Fruit fly (Drosophila melanogaster) whole organism, embryonic: Measurements from ENCODE around the gene yellow-e2.

Experiments used
- Aef1 ChIP-seq: fragments of 200-800 bp; sonication (Bioruptor generic); IDR thresholded peaks from 3 replicates; pipeline ENCODE4 v1.3.6; 2022; ENCODE audit warnings: missing biosample characterization, missing genetic modification characterization
- Asciz ChIP-seq: fragments of 200-800 bp; sonication (Bioruptor generic); optimal IDR thresholded peaks from 2 replicates; lab custom pipeline; 2017; ENCODE audit warnings: missing biosample characterization, mild to moderate bottlenecking, missing genetic modification characterization, missing genetic modification reagents
- CG11085 ChIP-seq: fragments of 200-800 bp; sonication (Bioruptor generic); IDR thresholded peaks from 2 replicates; pipeline ENCODE4 v1.3.6; 2022; ENCODE audit warnings: missing biosample characterization, missing genetic modification characterization
- CG11093 ChIP-seq: fragments of 200-800 bp; sonication (Bioruptor generic); IDR thresholded peaks from 3 replicates; pipeline ENCODE4 v1.3.6; 2022; ENCODE audit warnings: missing biosample characterization, missing genetic modification characterization
- CG11560 ChIP-seq: fragments of 200-800 bp; sonication (Bioruptor generic); IDR thresholded peaks from 3 replicates; pipeline ENCODE4 v1.3.6; 2022; ENCODE audit warnings: missing biosample characterization, missing genetic modification characterization
- CG11695 ChIP-seq: fragments of 200-800 bp; sonication (Bioruptor generic); IDR thresholded peaks from 3 replicates; pipeline ENCODE4 v1.3.6; 2022; ENCODE audit warnings: missing biosample characterization, missing genetic modification characterization
- CG15479 ChIP-seq: fragments of 200-800 bp; sonication (Bioruptor generic); optimal IDR thresholded peaks from 3 replicates; lab custom pipeline; 2019; ENCODE audit warnings: missing biosample characterization, mild to moderate bottlenecking, missing genetic modification characterization, moderate library complexity
- CG15696 ChIP-seq: fragments of 200-800 bp; sonication (Bioruptor generic); optimal IDR thresholded peaks from 2 replicates; lab custom pipeline; 2019; ENCODE audit warnings: missing biosample characterization, mild to moderate bottlenecking, missing genetic modification characterization, moderate library complexity
- CG17612 ChIP-seq: fragments of 200-800 bp; sonication (Bioruptor generic); IDR thresholded peaks from 2 replicates; pipeline ENCODE4 v1.3.6; 2022; ENCODE audit warnings: missing biosample characterization, missing genetic modification characterization
- CG17829 ChIP-seq: fragments of 200-800 bp; optimal IDR thresholded peaks from 2 replicates; lab custom pipeline; 2019; ENCODE audit warnings: missing biosample characterization, mild to moderate bottlenecking, missing genetic modification characterization, moderate library complexity
- CG3407 ChIP-seq: fragments of 200-800 bp; sonication (Bioruptor generic); optimal IDR thresholded peaks from 2 replicates; lab custom pipeline; 2018; ENCODE audit warnings: missing biosample characterization, mild to moderate bottlenecking, missing genetic modification characterization
- CG4360 ChIP-seq: fragments of 200-800 bp; sonication (Bioruptor generic); IDR thresholded peaks from 2 replicates; pipeline ENCODE4 v1.3.6; 2022; ENCODE audit warnings: missing biosample characterization, missing genetic modification characterization
- CG4707 ChIP-seq: fragments of 200-800 bp; sonication (Bioruptor generic); optimal IDR thresholded peaks from 2 replicates; lab custom pipeline; 2018; ENCODE audit warnings: missing biosample characterization, mild to moderate bottlenecking, missing genetic modification characterization, moderate library complexity
- CG5245 ChIP-seq: fragments of 200-800 bp; sonication (Bioruptor generic); optimal IDR thresholded peaks from 3 replicates; lab custom pipeline; 2016; ENCODE audit warnings: missing biosample characterization, missing genetic modification characterization
- CG6254 ChIP-seq: fragments of 200-800 bp; sonication (Bioruptor generic); optimal IDR thresholded peaks from 3 replicates; lab custom pipeline; 2017; ENCODE audit warnings: mild to moderate bottlenecking, missing biosample characterization, missing genetic modification reagents, missing genetic modification characterization
- CG7372 ChIP-seq: fragments of 200-800 bp; sonication (Bioruptor generic); IDR thresholded peaks from 2 replicates; pipeline ENCODE4 v1.3.6; 2022; ENCODE audit warnings: missing biosample characterization, missing genetic modification characterization
- CHES-1-like ChIP-seq: fragments of 200-800 bp; sonication (Bioruptor generic); optimal IDR thresholded peaks from 2 replicates; lab custom pipeline; 2016; ENCODE audit warnings: missing biosample characterization, missing genetic modification characterization
- Dbx ChIP-seq: fragments of 200-800 bp; sonication (Bioruptor generic); IDR thresholded peaks from 3 replicates; pipeline ENCODE4 v1.3.6; 2022; ENCODE audit warnings: missing biosample characterization, missing genetic modification characterization
- H2.0 ChIP-seq: fragments of 200-800 bp; sonication (Bioruptor generic); IDR thresholded peaks from 2 replicates; pipeline ENCODE4 v1.3.6; 2022; ENCODE audit warnings: missing biosample characterization, missing genetic modification characterization
- HLH3B ChIP-seq: fragments of 200-800 bp; sonication (Bioruptor generic); IDR thresholded peaks from 2 replicates; pipeline ENCODE4 v1.3.6; 2022; ENCODE audit warnings: missing biosample characterization, missing genetic modification characterization
- Hr51 ChIP-seq, 2 experiments: fragments of 200-800 bp; sonication (Bioruptor generic); optimal IDR thresholded peaks; 2 replicates in 1 of 2; 3 replicates in 1 of 2; lab custom pipeline; 2016 to 2018; ENCODE audit warnings: missing biosample characterization in 2 of 2, missing genetic modification characterization in 2 of 2, mild to moderate bottlenecking in 1 of 2, moderate library complexity in 1 of 2
- Hsf ChIP-seq: fragments of 200-800 bp; sonication (Bioruptor generic); optimal IDR thresholded peaks from 3 replicates; lab custom pipeline; 2016; ENCODE audit warnings: missing biosample characterization, missing genetic modification characterization
- Lpt ChIP-seq: fragments of >200 bp; optimal IDR thresholded peaks from 2 replicates; lab custom pipeline; 2018; ENCODE audit warnings: missing biosample characterization, missing genetic modification characterization
- Neu2 ChIP-seq: fragments of 200-800 bp; sonication (Bioruptor generic); optimal IDR thresholded peaks from 3 replicates; lab custom pipeline; 2016; ENCODE audit warnings: missing biosample characterization, missing genetic modification characterization, borderline replicate concordance
- Oli ChIP-seq: fragments of 200-800 bp; sonication (Bioruptor generic); optimal IDR thresholded peaks from 2 replicates; lab custom pipeline; 2018; ENCODE audit warnings: missing biosample characterization, mild to moderate bottlenecking, missing genetic modification characterization, moderate library complexity
- Rfx ChIP-seq: fragments of 200-800 bp; sonication (Bioruptor generic); IDR thresholded peaks from 2 replicates; pipeline ENCODE4 v1.3.6; 2022; ENCODE audit warnings: missing biosample characterization, missing genetic modification characterization
- Ssrp ChIP-seq: fragments of 200-800 bp; sonication (Bioruptor generic); optimal IDR thresholded peaks from 2 replicates; lab custom pipeline; 2018; ENCODE audit warnings: missing biosample characterization, mild to moderate bottlenecking, missing genetic modification characterization, moderate library complexity
- Stat92E ChIP-seq, 3 experiments: fragments of >200 bp in 2 of 3; fragments of 200-800 bp in 1 of 3; sonication (Bioruptor generic) in 1 of 3; optimal IDR thresholded peaks; 2 replicates each; lab custom pipeline; 2017 to 2019; ENCODE audit warnings: missing biosample characterization in 3 of 3, missing genetic modification characterization in 3 of 3, mild to moderate bottlenecking in 1 of 3, moderate library complexity in 1 of 3
- btn ChIP-seq: fragments of 200-800 bp; sonication (Bioruptor generic); optimal IDR thresholded peaks from 2 replicates; lab custom pipeline; 2016; ENCODE audit warnings: missing biosample characterization, missing genetic modification characterization
- chif ChIP-seq, 2 experiments: fragments of 200-800 bp; sonication (Bioruptor generic); optimal IDR thresholded peaks; 3 replicates each; lab custom pipeline; 2016; ENCODE audit warnings: missing biosample characterization in 2 of 2, missing genetic modification characterization in 2 of 2
- chm ChIP-seq: fragments of 200-800 bp; sonication (Bioruptor generic); IDR thresholded peaks from 2 replicates; pipeline ENCODE4 v1.3.6; 2022; ENCODE audit warnings: missing biosample characterization, missing genetic modification characterization
- ci ChIP-seq: fragments of 200-800 bp; sonication (Bioruptor generic); IDR thresholded peaks from 3 replicates; pipeline ENCODE4 v1.3.6; 2022; ENCODE audit warnings: missing biosample characterization, missing genetic modification characterization
- eve ChIP-seq, 2 experiments: fragments of >200 bp; optimal IDR thresholded peaks; 2 replicates each; lab custom pipeline; 2017; ENCODE audit warnings: missing biosample characterization in 2 of 2, missing genetic modification characterization in 2 of 2
- fd102C ChIP-seq: fragments of 200-800 bp; sonication (Bioruptor generic); optimal IDR thresholded peaks from 2 replicates; lab custom pipeline; 2018; ENCODE audit warnings: missing biosample characterization, mild to moderate bottlenecking, missing genetic modification characterization, moderate library complexity
- fd3F ChIP-seq: fragments of 200-800 bp; sonication (Bioruptor generic); optimal IDR thresholded peaks from 2 replicates; lab custom pipeline; 2018; ENCODE audit warnings: missing biosample characterization, mild to moderate bottlenecking, missing genetic modification characterization, moderate library complexity
- fd96Cb ChIP-seq: fragments of 200-800 bp; sonication (Bioruptor generic); optimal IDR thresholded peaks from 2 replicates; lab custom pipeline; 2018; ENCODE audit warnings: missing biosample characterization, mild to moderate bottlenecking, missing genetic modification characterization, moderate library complexity
- h ChIP-seq: fragments of >200 bp; optimal IDR thresholded peaks from 2 replicates; lab custom pipeline; 2017
- pros ChIP-seq: fragments of 200-800 bp; sonication (Bioruptor generic); optimal IDR thresholded peaks from 3 replicates; lab custom pipeline; 2019; ENCODE audit warnings: missing biosample characterization, mild to moderate bottlenecking, missing genetic modification characterization, moderate library complexity
- row ChIP-seq: fragments of 200-800 bp; sonication (Bioruptor generic); IDR thresholded peaks from 3 replicates; pipeline ENCODE4 v1.3.6; 2022; ENCODE audit warnings: missing biosample characterization, missing genetic modification characterization
- run ChIP-seq: fragments of 200-800 bp; sonication (Bioruptor generic); optimal IDR thresholded peaks from 3 replicates; lab custom pipeline; 2018; ENCODE audit warnings: missing biosample characterization, mild to moderate bottlenecking, missing genetic modification characterization
- sc ChIP-seq, 3 experiments: fragments of >200 bp in 2 of 3; fragments of 200-800 bp in 1 of 3; sonication (Bioruptor generic) in 1 of 3; optimal IDR thresholded peaks; 2 replicates in 2 of 3; 3 replicates in 1 of 3; lab custom pipeline; 2017; ENCODE audit warnings: mild to moderate bottlenecking in 1 of 3, missing biosample characterization in 1 of 3, missing genetic modification characterization in 1 of 3, missing genetic modification reagents in 1 of 3
- sisA ChIP-seq: fragments of 200-800 bp; sonication (Bioruptor generic); IDR thresholded peaks from 2 replicates; pipeline ENCODE4 v1.3.6; 2022; ENCODE audit warnings: missing biosample characterization, missing genetic modification characterization
- ssp ChIP-seq: fragments of 200-800 bp; sonication (Bioruptor generic); IDR thresholded peaks from 2 replicates; pipeline ENCODE4 v1.3.6; 2022; ENCODE audit warnings: missing biosample characterization, missing genetic modification characterization
- stwl ChIP-seq: fragments of 200-800 bp; sonication (Bioruptor generic); optimal IDR thresholded peaks from 3 replicates; lab custom pipeline; 2018; ENCODE audit warnings: missing biosample characterization, mild to moderate bottlenecking, missing genetic modification characterization, moderate library complexity
- tio ChIP-seq: fragments of 200-800 bp; sonication (Bioruptor generic); optimal IDR thresholded peaks from 2 replicates; lab custom pipeline; 2017; ENCODE audit warnings: missing biosample characterization, missing genetic modification characterization, inconsistent platforms
- tll ChIP-seq, 2 experiments: fragments of 200-800 bp in 1 of 2; fragments of >200 bp in 1 of 2; sonication (Bioruptor generic) in 1 of 2; optimal IDR thresholded peaks; 2 replicates each; lab custom pipeline; 2017 to 2019; ENCODE audit warnings: missing biosample characterization in 2 of 2, missing genetic modification characterization in 2 of 2, mild to moderate bottlenecking in 1 of 2, moderate library complexity in 1 of 2
- tna ChIP-seq: fragments of 200-800 bp; sonication (Bioruptor generic); IDR thresholded peaks from 2 replicates; pipeline ENCODE4 v1.3.6; 2022; ENCODE audit warnings: missing biosample characterization, missing genetic modification characterization; ENCODE audit not compliant: partially characterized antibody
- trem ChIP-seq: fragments of 200-800 bp; optimal IDR thresholded peaks from 3 replicates; lab custom pipeline; 2019; ENCODE audit warnings: missing biosample characterization, mild to moderate bottlenecking, missing genetic modification characterization, moderate library complexity
- unpg ChIP-seq: fragments of 200-800 bp; sonication (Bioruptor generic); optimal IDR thresholded peaks from 3 replicates; lab custom pipeline; 2018; ENCODE audit warnings: missing biosample characterization, mild to moderate bottlenecking, missing genetic modification characterization, moderate library complexity
- vnd ChIP-seq: fragments of 200-800 bp; sonication (Bioruptor generic); IDR thresholded peaks from 3 replicates; pipeline ENCODE4 v1.3.6; 2022; ENCODE audit warnings: missing biosample characterization, missing genetic modification characterization; ENCODE audit not compliant: partially characterized antibody

The yellow-e2 gene

dm6 chr3R:13404841-13405441 lies 1.9 kb downstream of the yellow-e2 start, which contains the start of gene yellow-e3 (continued):
- TF ChIP-seq CG11093 (GFP tag; lab: Robert Waterston, UW) (no peak), ssp (GFP tag; lab: Robert Waterston, UW) (no peak), H2.0 (GFP tag; lab: Robert Waterston, UW) (no peak), CG15479 (peak; percentile 84), CG15696 (peak; percentile 90), btn (no peak), vnd (GFP tag; lab: Robert Waterston, UW) (no peak), fd3F (GFP tag; lab: Kevin White, UChicago) (no peak), Dbx (no peak), CG4360 (GFP tag; lab: Robert Waterston, UW) (no peak), stwl (tag; lab: Kevin White, UChicago) (peak; percentile 11), row (GFP tag; lab: Robert Waterston, UW) (peak; percentile 53), CG17829 (tag; lab: Kevin White, UChicago) (peak; percentile 58), unpg (GFP tag; lab: Kevin White, UChicago) (peak; percentile 16), run (tag; lab: Kevin White, UChicago) (no peak), ci (GFP tag; lab: Robert Waterston, UW) (no peak), chm (GFP tag; lab: Robert Waterston, UW) (no peak), tio (GFP tag; lab: Kevin White, UChicago) (no peak), pros (GFP tag; lab: Kevin White, UChicago) (peak; percentile 63), CG7372 (GFP tag; lab: Robert Waterston, UW) (no peak), Rfx (GFP tag; lab: Robert Waterston, UW) (no peak), fd96Cb (tag; lab: Kevin White, UChicago) (peak; percentile 20), CG17612 (GFP tag; lab: Robert Waterston, UW) (no peak), Hr51 (GFP tag; optimal IDR thresholded peaks at IDR 0.05; lab: Kevin White, UChicago) (no peak), Asciz (GFP tag; lab: Kevin White, UChicago) (no peak), Aef1 (GFP tag; lab: Robert Waterston, UW) (no peak), CHES-1-like (no peak), Lpt (GFP tag; lab: Kevin White, UChicago) (no peak), h (no peak), Neu2 (GFP tag; lab: Kevin White, UChicago) (no peak), CG5245 (GFP tag; lab: Kevin White, UChicago) (no peak), CG11085 (GFP tag; lab: Robert Waterston, UW) (no peak), eve (GFP tag; optimal IDR thresholded peaks at IDR 0.05; lab: Kevin White, UChicago) (no peak), Oli (tag; lab: Kevin White, UChicago) (no peak), fd102C (GFP tag; lab: Kevin White, UChicago) (peak; percentile 64), sc (optimal IDR thresholded peaks at IDR 0.05; lab: Kevin White, UChicago) (no peak), sc (GFP tag; optimal IDR thresholded peaks at IDR 0.05; lab: Kevin White, UChicago) (peak; percentile 5), trem (tag; lab: Kevin White, UChicago) (peak; percentile 32), tna (GFP tag; lab: Robert Waterston, UW) (no peak), CG3407 (GFP tag; lab: Kevin White, UChicago) (no peak), CG11560 (tag; lab: Robert Waterston, UW) (no peak), sisA (GFP tag; lab: Robert Waterston, UW) (no peak), Hsf (GFP tag; lab: Kevin White, UChicago) (no peak), Stat92E (GFP tag; optimal IDR thresholded peaks at IDR 0.05; lab: Kevin White, UChicago) (no peak), chif (GFP tag; optimal IDR thresholded peaks at IDR 0.05; lab: Kevin White, UChicago) (no peak), CG4707 (GFP tag; lab: Kevin White, UChicago) (no peak), CG6254 (peak; percentile 37), HLH3B (no peak), tll (GFP tag; optimal IDR thresholded peaks at IDR 0.05; lab: Kevin White, UChicago) (peak in 1 of 2 experiments; percentile 75), Ssrp (tag; lab: Kevin White, UChicago) (peak; percentile 17), CG11695 (GFP tag; lab: Robert Waterston, UW) (no peak)
